Fruit fly (Drosophila melanogaster): ENCODE results near the gene GckIII.

Gene GckIII

DNA sequence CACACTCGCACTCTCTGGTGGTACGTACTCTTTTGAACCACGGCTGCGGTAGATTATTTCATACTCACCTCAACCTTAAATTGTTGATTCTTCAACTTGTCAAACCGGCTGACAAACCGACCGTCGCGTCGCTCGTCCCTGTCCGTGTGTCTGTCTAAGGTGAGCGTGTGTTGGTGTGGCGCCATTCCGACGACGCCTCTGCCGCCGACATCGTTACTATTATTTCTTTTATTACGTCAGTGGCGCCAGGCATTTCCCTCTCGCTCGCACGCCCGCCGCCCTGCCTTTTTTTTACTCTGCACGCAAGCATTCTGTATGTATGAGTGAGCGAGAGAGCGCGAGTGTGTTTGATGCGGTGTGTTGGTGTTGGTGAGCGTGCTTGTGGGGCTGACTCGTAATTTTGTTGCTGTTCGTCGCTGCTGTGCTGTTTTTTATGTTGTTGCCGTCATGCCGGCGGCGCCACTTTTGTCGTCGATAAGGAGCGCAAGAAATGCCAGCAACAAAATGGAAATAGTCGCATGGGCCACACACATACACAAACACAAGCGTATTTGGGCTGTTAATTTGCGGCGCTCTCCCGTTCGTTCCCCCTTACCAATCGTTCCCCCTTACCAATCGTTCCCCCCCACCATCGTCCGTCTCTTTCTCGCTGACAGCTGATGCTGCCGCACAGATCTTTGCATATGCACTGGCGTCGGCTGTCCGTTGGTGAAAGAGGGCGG lies 29.0 kb upstream of the GckIII start (continued):
- TF ChIP-seq psq (GFP tag; optimal IDR thresholded peaks at IDR 0.05) = peak; percentile 56

DNA sequence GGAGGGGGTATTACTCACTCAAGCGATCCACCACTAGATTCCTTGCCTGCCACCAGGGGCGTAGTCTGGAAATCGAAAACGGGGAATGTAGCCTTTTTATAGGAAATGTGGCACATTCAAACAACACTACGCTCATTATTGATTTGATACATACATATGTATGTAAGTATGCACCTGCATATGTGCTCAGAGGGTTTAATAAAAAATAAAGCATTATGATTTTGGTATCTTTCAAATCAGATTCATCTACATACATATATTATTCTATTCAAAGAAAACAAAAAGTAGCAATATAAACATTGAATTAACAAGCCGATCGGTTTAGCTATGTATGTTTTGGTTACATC lies 28.4 kb upstream of the GckIII start:
- no peak for TF ChIP-seq Dif (GFP tag; optimal IDR thresholded peaks at IDR 0.05; ENCODE audit: partially characterized antibody)
- TF ChIP-seq foxo (GFP tag; optimal IDR thresholded peaks at IDR 0.05) = peak in 1 of 2 experiments; percentile 38
- no peak for TF ChIP-seq OdsH (GFP tag; optimal IDR thresholded peaks at IDR 0.05)
- TF ChIP-seq psq (GFP tag; optimal IDR thresholded peaks at IDR 0.05) = no peak
- peak; percentile 6 for TF ChIP-seq rgr (GFP tag; optimal IDR thresholded peaks at IDR 0.05)
- no peak for TF ChIP-seq ey (GFP tag; optimal IDR thresholded peaks at IDR 0.05)
- TF ChIP-seq woc (GFP tag; optimal IDR thresholded peaks at IDR 0.05) = no peak
- no peak for TF ChIP-seq Dfd (GFP tag; optimal IDR thresholded peaks at IDR 0.05)
- no peak for TF ChIP-seq lola (GFP tag; optimal IDR thresholded peaks at IDR 0.05)
- TF ChIP-seq Abd-B (GFP tag; optimal IDR thresholded peaks at IDR 0.05) = no peak
- no peak for TF ChIP-seq Hr83 (GFP tag; optimal IDR thresholded peaks at IDR 0.05; ENCODE audit: poor library complexity, severe bottlenecking)
- no peak for TF ChIP-seq jim (GFP tag; optimal IDR thresholded peaks at IDR 0.05)
- peak; percentile 4 for TF ChIP-seq HLH106 (tag; optimal IDR thresholded peaks at IDR 0.05)
- TF ChIP-seq Rel (GFP tag; optimal IDR thresholded peaks at IDR 0.05) = no peak
- no peak for TF ChIP-seq Rel (tag; optimal IDR thresholded peaks at IDR 0.05)
- no peak for TF ChIP-seq brk (GFP tag; optimal IDR thresholded peaks at IDR 0.05)
- TF ChIP-seq Mio (GFP tag; optimal IDR thresholded peaks at IDR 0.05) = no peak
- TF ChIP-seq dsf (GFP tag; optimal IDR thresholded peaks at IDR 0.05; ENCODE audit: borderline replicate concordance) = no peak
- no peak for TF ChIP-seq tai (GFP tag; optimal IDR thresholded peaks at IDR 0.05)
- no peak for TF ChIP-seq dmrt93B (GFP tag; optimal IDR thresholded peaks at IDR 0.05)
- TF ChIP-seq fru (GFP tag; optimal IDR thresholded peaks at IDR 0.05) = no peak
- no peak for TF ChIP-seq Hnf4 (GFP tag; optimal IDR thresholded peaks at IDR 0.05)
- no peak for TF ChIP-seq h (GFP tag; optimal IDR thresholded peaks at IDR 0.05)
- TF ChIP-seq GATAd (GFP tag; optimal IDR thresholded peaks at IDR 0.05) = no peak
- no peak for TF ChIP-seq dl (GFP tag; optimal IDR thresholded peaks at IDR 0.05; ENCODE audit: insufficient read depth in 1 of 2, partially characterized antibody in 2 of 2)

DNA sequence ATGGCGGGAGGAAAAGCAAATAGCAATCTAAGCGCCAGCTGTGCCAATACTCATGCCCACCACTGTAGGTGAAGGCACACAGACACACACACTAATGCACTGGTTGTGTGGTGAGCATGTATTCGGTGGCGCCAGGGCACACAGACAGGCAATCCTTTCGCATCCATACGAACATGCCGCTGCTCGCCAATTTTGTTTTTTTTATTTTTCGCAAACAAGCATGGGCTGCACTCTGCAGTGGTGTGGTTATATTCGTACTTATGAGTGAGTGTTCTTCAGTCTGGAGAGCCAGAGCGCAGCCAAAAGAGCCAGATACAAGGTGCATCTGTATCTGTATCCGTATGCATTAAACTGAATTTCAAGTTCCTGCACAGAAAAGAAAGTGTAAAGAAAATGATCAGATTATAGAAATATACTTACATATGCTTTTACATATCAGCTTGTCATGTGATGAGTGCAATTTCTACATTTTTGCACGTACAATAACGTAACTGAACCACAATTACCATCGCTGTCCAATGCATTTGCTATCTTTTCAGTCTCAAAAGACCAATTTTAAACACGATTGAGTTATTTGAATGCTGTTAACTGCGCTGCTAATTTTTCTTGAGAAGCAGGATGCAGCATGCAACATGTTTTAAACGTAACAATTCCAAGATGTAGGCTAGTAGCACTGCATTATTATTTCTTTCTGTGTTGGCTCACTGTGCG lies 26.1 kb upstream of the GckIII start:
- peak; percentile 14 for TF ChIP-seq Hr78 (GFP tag; optimal IDR thresholded peaks at IDR 0.05)
- peak; percentile 23 for TF ChIP-seq Rel (GFP tag; optimal IDR thresholded peaks at IDR 0.05)
- TF ChIP-seq Rel (tag; optimal IDR thresholded peaks at IDR 0.05) = no peak
- no peak for TF ChIP-seq Myc (optimal IDR thresholded peaks at IDR 0.05)
- TF ChIP-seq HLH106 (tag; optimal IDR thresholded peaks at IDR 0.05) = peak; percentile 13
- TF ChIP-seq sage (GFP tag; optimal IDR thresholded peaks at IDR 0.05) = no peak
- peak; percentile 60 for TF ChIP-seq dmrt93B (GFP tag; optimal IDR thresholded peaks at IDR 0.05)
- TF ChIP-seq Abd-B (GFP tag; optimal IDR thresholded peaks at IDR 0.05) = no peak
- TF ChIP-seq Dfd (GFP tag; optimal IDR thresholded peaks at IDR 0.05) = no peak
- TF ChIP-seq pan (optimal IDR thresholded peaks at IDR 0.05) = no peak
- peak; percentile 53 for TF ChIP-seq psq (GFP tag; optimal IDR thresholded peaks at IDR 0.05)
- TF ChIP-seq OdsH (GFP tag; optimal IDR thresholded peaks at IDR 0.05) = peak; percentile 60
- TF ChIP-seq dsf (GFP tag; optimal IDR thresholded peaks at IDR 0.05; ENCODE audit: borderline replicate concordance) = no peak
- peak; percentile 22 for TF ChIP-seq CG9705 (GFP tag; optimal IDR thresholded peaks at IDR 0.05)
- TF ChIP-seq Sp1 (GFP tag; optimal IDR thresholded peaks at IDR 0.05) = peak; percentile 34
- no peak for TF ChIP-seq lola (GFP tag; optimal IDR thresholded peaks at IDR 0.05)
- peak; percentile 83 for TF ChIP-seq Hr83 (GFP tag; optimal IDR thresholded peaks at IDR 0.05; ENCODE audit: poor library complexity, severe bottlenecking)
- TF ChIP-seq br (GFP tag; optimal IDR thresholded peaks at IDR 0.05) = peak; percentile 24
- TF ChIP-seq sv (GFP tag; optimal IDR thresholded peaks at IDR 0.05) = no peak
- TF ChIP-seq CG32264 (GFP tag; optimal IDR thresholded peaks at IDR 0.05) = no peak
- peak; percentile 17 for TF ChIP-seq Dif (GFP tag; optimal IDR thresholded peaks at IDR 0.05; ENCODE audit: partially characterized antibody)
- no peak for TF ChIP-seq Vsx2 (GFP tag; optimal IDR thresholded peaks at IDR 0.05; ENCODE audit: partially characterized antibody)
- peak; percentile 46 for TF ChIP-seq Jra (GFP tag; optimal IDR thresholded peaks at IDR 0.05)
- TF ChIP-seq h (GFP tag; optimal IDR thresholded peaks at IDR 0.05) = peak; percentile 38
- TF ChIP-seq fru (GFP tag; optimal IDR thresholded peaks at IDR 0.05) = peak; percentile 69
- TF ChIP-seq N (GFP tag; optimal IDR thresholded peaks at IDR 0.05) = peak; percentile 72
- TF ChIP-seq GATAd (GFP tag; optimal IDR thresholded peaks at IDR 0.05) = no peak
- no peak for TF ChIP-seq Mio (GFP tag; optimal IDR thresholded peaks at IDR 0.05)
- no peak for TF ChIP-seq tai (GFP tag; optimal IDR thresholded peaks at IDR 0.05)
- peak in 1 of 2 experiments; percentile 58 for TF ChIP-seq dl (GFP tag; optimal IDR thresholded peaks at IDR 0.05; ENCODE audit: insufficient read depth in 1 of 2, partially characterized antibody in 2 of 2)
- peak; percentile 83 for TF ChIP-seq brk (GFP tag; optimal IDR thresholded peaks at IDR 0.05)
- TF ChIP-seq ey (GFP tag; optimal IDR thresholded peaks at IDR 0.05) = peak; percentile 70
- peak; percentile 56 for TF ChIP-seq jim (GFP tag; optimal IDR thresholded peaks at IDR 0.05)
- peak; percentile 48 for TF ChIP-seq rgr (GFP tag; optimal IDR thresholded peaks at IDR 0.05)
- TF ChIP-seq usp (GFP tag; optimal IDR thresholded peaks at IDR 0.05) = no peak
- TF ChIP-seq foxo (GFP tag; optimal IDR thresholded peaks at IDR 0.05) = peak in 1 of 2 experiments; percentile 67
- TF ChIP-seq Hnf4 (GFP tag; optimal IDR thresholded peaks at IDR 0.05) = no peak
- no peak for TF ChIP-seq woc (GFP tag; optimal IDR thresholded peaks at IDR 0.05)
- TF ChIP-seq CrebA (GFP tag; optimal IDR thresholded peaks at IDR 0.05; ENCODE audit: borderline replicate concordance) = peak; percentile 12

Measured in whole organism, wandering third instar larva.